Fruit fly (Drosophila melanogaster) whole organism, wandering third instar larva: ENCODE measurements around the gene obst-A.

Experiments used
- CG9705 ChIP-seq: fragments of 200-800 bp; sonication (Bioruptor generic); optimal IDR thresholded peaks from 2 replicates; lab custom pipeline; 2018; ENCODE audit warnings: missing biosample characterization, mild to moderate bottlenecking, missing genetic modification characterization
- Dif ChIP-seq: fragments of 200-275, 200-300 bp; sonication (Bioruptor generic); optimal IDR thresholded peaks from 2 replicates; lab custom pipeline; 2018; ENCODE audit warnings: missing biosample characterization, missing genetic modification characterization; ENCODE audit not compliant: partially characterized antibody
- GATAd ChIP-seq: sonication (Bioruptor generic); optimal IDR thresholded peaks from 2 replicates; lab custom pipeline; 2016; ENCODE audit warnings: missing biosample characterization, missing genetic modification characterization
- Hr78 ChIP-seq: fragments of >200 bp; optimal IDR thresholded peaks from 2 replicates; lab custom pipeline; 2017; ENCODE audit warnings: missing biosample characterization, missing genetic modification characterization
- Hr83 ChIP-seq: fragments of 200-300 bp; sonication (Bioruptor generic); optimal IDR thresholded peaks from 2 replicates; lab custom pipeline; 2016; ENCODE audit warnings: missing biosample characterization, mild to moderate bottlenecking, missing genetic modification characterization, moderate library complexity; ENCODE audit not compliant: poor library complexity, severe bottlenecking
- Vsx2 ChIP-seq: fragments of 200-300, 225-300 bp; sonication (Bioruptor generic); optimal IDR thresholded peaks from 2 replicates; lab custom pipeline; 2018; ENCODE audit warnings: missing biosample characterization, missing genetic modification characterization; ENCODE audit not compliant: partially characterized antibody
- dl ChIP-seq, 2 experiments: fragments of 175-275, 200-275 bp in 1 of 2; fragments of 200-275 bp in 1 of 2; sonication (Bioruptor generic); optimal IDR thresholded peaks; lab custom pipeline; 2018; ENCODE audit warnings: mild to moderate bottlenecking in 2 of 2, missing biosample characterization in 2 of 2, missing genetic modification characterization in 2 of 2, moderate library complexity in 2 of 2; ENCODE audit not compliant: partially characterized antibody in 2 of 2, insufficient read depth in 1 of 2
- lola ChIP-seq: fragments of >200 bp; optimal IDR thresholded peaks from 2 replicates; lab custom pipeline; 2017; ENCODE audit warnings: missing biosample characterization, missing genetic modification characterization
- psq ChIP-seq: fragments of 200-800 bp; sonication (Bioruptor generic); optimal IDR thresholded peaks from 3 replicates; lab custom pipeline; 2017; ENCODE audit warnings: missing biosample characterization, mild to moderate bottlenecking, missing genetic modification characterization, moderate library complexity
- sage ChIP-seq: fragments of 200-800 bp; sonication (Bioruptor generic); optimal IDR thresholded peaks from 2 replicates; lab custom pipeline; 2016; ENCODE audit warnings: missing biosample characterization, mild to moderate bottlenecking, missing genetic modification characterization

DNA sequence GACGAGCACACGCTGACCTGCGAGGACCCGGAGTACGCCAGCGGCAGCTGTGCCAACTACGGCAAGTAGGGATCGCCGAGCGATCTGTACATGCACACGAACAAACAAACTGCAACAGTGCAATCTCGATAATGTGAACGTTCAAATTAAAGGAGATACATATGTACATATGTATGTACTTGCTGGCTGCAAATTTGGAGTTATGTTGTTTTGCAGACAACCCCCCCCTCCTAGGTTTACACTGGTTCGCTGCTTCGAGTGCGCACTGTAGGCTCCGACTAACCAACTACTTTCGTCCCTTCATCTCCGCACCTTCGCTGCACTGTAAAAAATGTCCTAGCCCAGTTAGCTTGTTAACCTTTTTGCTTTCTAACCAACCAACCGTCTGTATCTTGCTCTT, 8.1 kb downstream of the obst-A start:
- TF ChIP-seq lola (no peak), sage (GFP tag; lab: Kevin White, UChicago) (no peak), Vsx2 (GFP tag; lab: Kevin White, UChicago) (no peak), dl (GFP tag; optimal IDR thresholded peaks at IDR 0.05; lab: Kevin White, UChicago; ENCODE audit: insufficient read depth in 1 of 2, partially characterized antibody in 2 of 2) (no peak), CG9705 (GFP tag; lab: Kevin White, UChicago) (no peak), Hr83 (GFP tag; lab: Kevin White, UChicago) (no peak), psq (GFP tag; lab: Kevin White, UChicago) (no peak), Dif (GFP tag; lab: Kevin White, UChicago) (no peak), Hr78 (GFP tag; lab: Kevin White, UChicago) (no peak), GATAd (GFP tag; lab: Kevin White, UChicago) (no peak)
